Worm (Caenorhabditis elegans): ENCODE results near the gene srw-32.

srw-32 gene

DNA sequence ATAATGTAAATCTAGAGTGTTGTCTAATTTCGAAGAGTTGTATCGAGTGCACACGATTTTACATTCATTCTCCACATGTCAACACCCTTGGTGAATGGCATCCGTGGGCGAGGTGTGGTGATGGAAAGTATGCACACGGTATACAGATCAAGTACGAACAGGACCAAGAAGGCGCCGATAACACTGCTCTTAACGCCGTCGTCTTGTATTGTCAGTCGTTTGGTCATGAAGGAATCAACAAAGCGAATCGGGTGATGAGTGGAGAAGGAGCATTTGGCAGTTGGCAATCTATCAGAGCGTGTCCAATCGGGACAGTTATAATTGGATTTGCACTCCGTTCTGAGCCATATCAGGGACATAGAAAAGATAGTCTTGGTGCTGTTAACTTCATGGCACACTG, 24.6 kb downstream of the srw-32 start:
- TF ChIP-seq fos-1 (tag; optimal IDR thresholded peaks at IDR 0.05) (no peak), crh-2 (tag; optimal IDR thresholded peaks at IDR 0.05) (no peak), sem-4 (tag; optimal IDR thresholded peaks at IDR 0.05) (no peak), lin-13 (GFP tag; optimal IDR thresholded peaks at IDR 0.05) (no peak), R02D3.7 (tag; optimal IDR thresholded peaks at IDR 0.05) (no peak), blmp-1 (tag; optimal IDR thresholded peaks at IDR 0.05; ENCODE audit: insufficient read depth) (no peak), nhr-23 (tag; optimal IDR thresholded peaks at IDR 0.05) (no peak), nhr-10 (tag; optimal IDR thresholded peaks at IDR 0.05) (no peak), ztf-1 (GFP tag; conservative IDR thresholded peaks at IDR 0.05) (no peak), egl-27 (tag; optimal IDR thresholded peaks at IDR 0.05) (no peak), snpc-4 (tag; optimal IDR thresholded peaks at IDR 0.05) (no peak), peb-1 (tag; optimal IDR thresholded peaks at IDR 0.05) (no peak), nhr-237 (tag; optimal IDR thresholded peaks at IDR 0.05) (no peak), sma-9 (GFP tag; optimal IDR thresholded peaks at IDR 0.05) (no peak), sma-9 (tag; optimal IDR thresholded peaks at IDR 0.05) (no peak), nhr-129 (tag; optimal IDR thresholded peaks at IDR 0.05) (no peak), gmeb-1 (tag; optimal IDR thresholded peaks at IDR 0.05) (no peak), nhr-77 (tag; optimal IDR thresholded peaks at IDR 0.05) (no peak)

DNA sequence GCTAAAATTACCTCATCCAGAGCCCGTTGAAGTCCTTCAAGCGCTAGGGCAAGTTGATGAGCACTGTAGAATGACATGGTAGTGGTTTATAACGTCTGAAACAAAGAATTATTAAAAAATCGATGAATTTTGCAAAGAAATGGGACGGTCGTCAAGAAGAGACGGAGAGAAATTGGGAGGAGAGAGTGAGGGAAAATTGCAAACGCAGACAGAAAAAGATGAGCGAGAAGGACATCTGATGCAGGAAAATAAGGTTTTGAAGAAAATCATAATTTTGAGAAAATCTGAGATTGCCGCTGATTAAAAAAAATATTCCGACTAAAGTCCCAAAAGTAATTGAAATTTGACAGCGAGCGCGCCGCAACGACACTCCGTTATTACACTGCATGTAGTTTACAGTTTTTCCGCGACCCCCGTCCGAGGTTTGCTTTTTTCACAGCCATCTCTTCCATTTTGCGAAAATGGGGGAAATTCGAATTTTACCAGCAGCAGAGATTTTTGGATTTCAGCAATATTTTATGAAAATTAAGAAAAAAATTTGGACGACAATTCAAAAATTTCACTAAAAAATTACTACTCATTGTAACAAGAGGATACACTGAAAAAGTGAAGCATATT, 29.8 kb downstream of the srw-32 start, which contains the start of gene C18D4.6:
Gene C18D4.6 (minus strand): TSS at position 97 of the 618 bp plus-strand sequence.
- no peak for TF ChIP-seq nhr-23 (tag; optimal IDR thresholded peaks at IDR 0.05)
- TF ChIP-seq nhr-21 (tag; optimal IDR thresholded peaks at IDR 0.05): no peak
- peak; percentile 43 for TF ChIP-seq gmeb-1 (tag; optimal IDR thresholded peaks at IDR 0.05)
- TF ChIP-seq elt-3 (tag; optimal IDR thresholded peaks at IDR 0.05): no peak
- TF ChIP-seq nhr-11 (tag; optimal IDR thresholded peaks at IDR 0.05): no peak
- TF ChIP-seq skn-1 (tag; optimal IDR thresholded peaks at IDR 0.05): no peak
- TF ChIP-seq lsy-2 (tag; optimal IDR thresholded peaks at IDR 0.05): no peak
- peak; percentile 62 for TF ChIP-seq unc-55 (GFP tag; optimal IDR thresholded peaks at IDR 0.05)
- TF ChIP-seq blmp-1 (tag; optimal IDR thresholded peaks at IDR 0.05; ENCODE audit: insufficient read depth): no peak
- no peak for TF ChIP-seq nhr-77 (tag; optimal IDR thresholded peaks at IDR 0.05)
- peak; percentile 12 for TF ChIP-seq nhr-129 (tag; optimal IDR thresholded peaks at IDR 0.05)
- no peak for TF ChIP-seq lin-39 (tag; optimal IDR thresholded peaks at IDR 0.05)
- no peak for TF ChIP-seq C34F6.9 (tag; optimal IDR thresholded peaks at IDR 0.05)
- no peak for TF ChIP-seq ceh-16 (tag; optimal IDR thresholded peaks at IDR 0.05)
- TF ChIP-seq ama-1 (optimal IDR thresholded peaks at IDR 0.05): no peak

DNA sequence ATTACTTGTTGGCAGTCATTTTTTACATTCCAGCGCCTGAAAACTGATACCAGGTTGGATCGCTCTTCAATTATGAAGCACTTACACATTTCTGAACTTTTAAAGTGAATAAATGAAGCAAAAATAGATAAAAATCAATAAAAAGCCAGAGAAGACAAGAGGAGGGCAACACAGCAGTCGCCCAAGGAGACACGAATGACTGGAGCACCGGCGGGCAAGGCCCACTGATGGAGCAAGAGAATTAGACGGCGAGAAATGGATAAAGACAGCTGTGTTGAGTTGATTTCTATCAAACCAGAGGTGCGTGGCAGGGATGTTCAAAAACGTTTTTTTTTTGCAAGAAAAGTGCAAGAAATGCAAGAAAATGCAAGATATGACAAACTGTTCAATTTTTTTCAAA, 30.7 kb downstream of the srw-32 start:
- TF ChIP-seq F13H6.1 (tag; optimal IDR thresholded peaks at IDR 0.05) (no peak), mab-5 (tag; optimal IDR thresholded peaks at IDR 0.05) (no peak), skn-1 (tag; optimal IDR thresholded peaks at IDR 0.05) (no peak), snpc-4 (tag; optimal IDR thresholded peaks at IDR 0.05) (no peak), mdl-1 (tag; optimal IDR thresholded peaks at IDR 0.05) (no peak), nhr-77 (tag; optimal IDR thresholded peaks at IDR 0.05) (no peak), blmp-1 (tag; optimal IDR thresholded peaks at IDR 0.05; ENCODE audit: insufficient read depth) (no peak), nhr-25 (tag; optimal IDR thresholded peaks at IDR 0.05) (no peak), lin-11 (tag; optimal IDR thresholded peaks at IDR 0.05) (no peak), elt-3 (tag; optimal IDR thresholded peaks at IDR 0.05) (no peak), ama-1 (optimal IDR thresholded peaks at IDR 0.05) (no peak), Y55F3AM.14 (GFP tag; optimal IDR thresholded peaks at IDR 0.05) (no peak)

DNA sequence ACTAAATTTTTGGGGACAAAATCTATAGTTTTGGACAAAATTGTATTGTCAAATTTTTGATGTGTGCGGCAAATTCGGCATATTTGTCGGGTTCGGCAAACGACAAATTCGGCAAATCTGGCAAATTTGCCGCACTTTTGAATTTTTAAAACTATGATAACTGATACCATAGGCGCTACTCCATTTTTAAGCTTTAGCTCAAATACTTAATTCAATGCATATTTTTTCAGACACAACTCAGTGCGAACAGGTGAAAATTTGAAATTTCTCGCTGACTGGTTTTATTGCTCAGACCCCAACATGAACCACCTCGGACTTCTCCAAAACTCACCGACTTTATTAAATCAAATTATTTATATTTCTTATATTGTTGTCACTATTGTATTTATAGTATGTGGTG, 31.7 kb downstream of the srw-32 start, which contains the start of gene srz-25:
Gene srz-25 (plus strand): TSS at position 301 of the 400 bp plus-strand sequence.
- TF ChIP-seq dmd-4 (tag; optimal IDR thresholded peaks at IDR 0.05) (no peak), snpc-4 (tag; optimal IDR thresholded peaks at IDR 0.05) (no peak), ceh-16 (tag; optimal IDR thresholded peaks at IDR 0.05) (no peak), unc-55 (GFP tag; optimal IDR thresholded peaks at IDR 0.05) (no peak), nhr-21 (tag; optimal IDR thresholded peaks at IDR 0.05) (no peak), lin-39 (tag; optimal IDR thresholded peaks at IDR 0.05) (no peak), skn-1 (tag; optimal IDR thresholded peaks at IDR 0.05) (no peak), lsy-2 (tag; optimal IDR thresholded peaks at IDR 0.05) (no peak), mbf-1 (tag; optimal IDR thresholded peaks at IDR 0.05) (no peak), sma-3 (GFP tag; optimal IDR thresholded peaks at IDR 0.05) (no peak), C34F6.9 (tag; optimal IDR thresholded peaks at IDR 0.05) (no peak), lin-13 (GFP tag; optimal IDR thresholded peaks at IDR 0.05) (no peak), ztf-1 (GFP tag; conservative IDR thresholded peaks at IDR 0.05) (no peak), nhr-237 (tag; optimal IDR thresholded peaks at IDR 0.05) (no peak), elt-1 (tag; optimal IDR thresholded peaks at IDR 0.05) (no peak)

All from whole organism, L2 larva.